Worm (Caenorhabditis elegans): ENCODE results near the gene F22H10.1.

DNA sequence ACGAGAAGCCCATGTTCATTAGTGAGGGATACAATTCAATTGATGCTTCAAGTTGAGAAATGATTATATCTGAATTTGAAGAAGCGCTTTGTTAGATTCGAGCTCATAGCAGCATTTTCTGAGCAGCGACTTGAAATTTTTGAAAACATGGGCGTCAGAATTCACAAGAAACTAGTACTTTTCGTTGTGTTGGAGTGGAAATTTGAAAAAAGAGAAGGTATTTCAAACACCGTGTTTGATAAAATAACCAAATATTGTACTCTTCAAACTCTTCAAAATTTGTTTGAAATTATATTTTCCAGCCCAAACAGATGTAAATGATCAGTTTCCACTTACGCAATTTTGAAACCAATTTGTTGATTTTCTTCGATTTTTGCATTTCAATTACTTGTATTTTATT, 42.7 kb downstream of the F22H10.1 start, which contains the start of gene C10E2.2:
- no peak for TF ChIP-seq nhr-77 (tag; optimal IDR thresholded peaks at IDR 0.05)
- no peak for TF ChIP-seq aly-2 (tag; optimal IDR thresholded peaks at IDR 0.05)
- no peak for TF ChIP-seq ztf-4 (tag; optimal IDR thresholded peaks at IDR 0.05)
- TF ChIP-seq snpc-4 (tag; optimal IDR thresholded peaks at IDR 0.05) = no peak
- TF ChIP-seq unc-55 (GFP tag; optimal IDR thresholded peaks at IDR 0.05) = no peak
- TF ChIP-seq ceh-82 (tag; optimal IDR thresholded peaks at IDR 0.05) = no peak
- no peak for TF ChIP-seq ztf-11 (tag; optimal IDR thresholded peaks at IDR 0.05)
- no peak for TF ChIP-seq lin-11 (tag; optimal IDR thresholded peaks at IDR 0.05)
